Fruit fly (Drosophila melanogaster) Kc167 (cell line): Measurements from ENCODE around the gene CG34462.

Experiments used
- Sin3A ChIP-seq: fragments of >200 bp; optimal IDR thresholded peaks from 2 replicates; lab custom pipeline; 2018; ENCODE audit warnings: missing external identifiers
- h ChIP-seq: fragments of >200 bp; optimal IDR thresholded peaks from 3 replicates; lab custom pipeline; 2018; ENCODE audit warnings: missing external identifiers

dm6 chr3L:8356196-8356595 lies 27.8 kb downstream of the CG34462 start, which contains the start of gene Culd:
- TF ChIP-seq h (lab: Kevin White, UChicago) (no peak), Sin3A (lab: Kevin White, UChicago) (no peak)
